Fruit fly (Drosophila melanogaster): Measurements from ENCODE around the gene CG17026.

The CG17026 gene

dm6 chr3L:15977565-15977964, 2.4 kb downstream of the CG17026 start (continued):
- peak; percentile 73 for TF ChIP-seq CG11695 (GFP tag; IDR thresholded peaks at IDR 0.05)
- TF ChIP-seq Ets65A (GFP tag) = peak; percentile 16
- TF ChIP-seq bigmax (GFP tag; optimal IDR thresholded peaks at IDR 0.05) = no peak
- TF ChIP-seq bab2 (GFP tag; optimal IDR thresholded peaks at IDR 0.05) = peak; percentile 31
- TF ChIP-seq fd96Cb (tag; optimal IDR thresholded peaks at IDR 0.05) = peak; percentile 46
- peak; percentile 37 for TF ChIP-seq CG13424 (tag; optimal IDR thresholded peaks at IDR 0.05)
- peak; percentile 71 for TF ChIP-seq CG17359 (tag; optimal IDR thresholded peaks at IDR 0.05)
- 0 out of 3 replicates have a peak, but pooled peaks have one; percentile 5 for TF ChIP-seq C15 (GFP tag; IDR thresholded peaks at IDR 0.05)
- peak; percentile 4 for TF ChIP-seq gcm (GFP tag; optimal IDR thresholded peaks at IDR 0.05)
- TF ChIP-seq tio (GFP tag; optimal IDR thresholded peaks at IDR 0.05) = no peak
- peak in 1 of 2 experiments; percentile 36 for TF ChIP-seq bsh (GFP tag; optimal IDR thresholded peaks at IDR 0.05)
- no peak for TF ChIP-seq peb (GFP tag; IDR thresholded peaks at IDR 0.05)
- no peak for TF ChIP-seq CG12659 (GFP tag; optimal IDR thresholded peaks at IDR 0.05)
- peak; percentile 37 for TF ChIP-seq CG12391 (tag; optimal IDR thresholded peaks at IDR 0.05)
- no peak for TF ChIP-seq CHES-1-like (GFP tag; optimal IDR thresholded peaks at IDR 0.05)
- no peak for TF ChIP-seq vfl (GFP tag; optimal IDR thresholded peaks at IDR 0.05)
- TF ChIP-seq Taf1 (GFP tag; IDR thresholded peaks at IDR 0.05) = 0 out of 2 replicates have a peak, but pooled peaks have one; percentile 31
- peak; percentile 65 for TF ChIP-seq CG6272 (GFP tag; IDR thresholded peaks at IDR 0.05)
- TF ChIP-seq CG6689 (GFP tag; IDR thresholded peaks at IDR 0.05) = peak; percentile 65
- TF ChIP-seq CG17568 (GFP tag; optimal IDR thresholded peaks at IDR 0.05) = no peak
- peak; percentile 76 for TF ChIP-seq dysf (GFP tag; IDR thresholded peaks at IDR 0.05)
- TF ChIP-seq onecut (GFP tag; IDR thresholded peaks at IDR 0.05) = 0 out of 2 replicates have a peak, but pooled peaks have one; percentile 8
- peak; percentile 30 for TF ChIP-seq tin (GFP tag; optimal IDR thresholded peaks at IDR 0.05)
- peak; percentile 20 for TF ChIP-seq CG6813 (GFP tag; optimal IDR thresholded peaks at IDR 0.05)
- peak; percentile 54; the same call in 3 of the 4 replicates for TF ChIP-seq Gug (GFP tag; IDR thresholded peaks at IDR 0.05)
- TF ChIP-seq CG1024 (GFP tag; IDR thresholded peaks at IDR 0.05) = no peak
- no peak for TF ChIP-seq eve (GFP tag; optimal IDR thresholded peaks at IDR 0.05)
- peak; percentile 61 for TF ChIP-seq GATAe (GFP tag; conservative IDR thresholded peaks at IDR 0.05)
- TF ChIP-seq gsb (GFP tag; IDR thresholded peaks at IDR 0.05) = peak; percentile 71
- peak; percentile 51 for TF ChIP-seq Abd-B (GFP tag; optimal IDR thresholded peaks at IDR 0.05)
- TF ChIP-seq BEAF-32 (GFP tag; optimal IDR thresholded peaks at IDR 0.05) = no peak
- TF ChIP-seq CG8359 (GFP tag; optimal IDR thresholded peaks at IDR 0.05; ENCODE audit: borderline replicate concordance) = no peak
- peak; percentile 55 for TF ChIP-seq caup (GFP tag; optimal IDR thresholded peaks at IDR 0.05; ENCODE audit: severe bottlenecking)
- TF ChIP-seq sisA (GFP tag; IDR thresholded peaks at IDR 0.05) = peak; percentile 42
- peak; percentile 53 for TF ChIP-seq PHDP (tag; optimal IDR thresholded peaks at IDR 0.05)
- peak; percentile 52; the same call in 1 of the 2 replicates for TF ChIP-seq klu (GFP tag; IDR thresholded peaks at IDR 0.05)
- TF ChIP-seq lmd (GFP tag; IDR thresholded peaks at IDR 0.05) = peak; percentile 77
- peak; percentile 79 for TF ChIP-seq Rfx (GFP tag; IDR thresholded peaks at IDR 0.05)
- TF ChIP-seq Drgx (GFP tag; IDR thresholded peaks at IDR 0.05) = peak; percentile 55
- TF ChIP-seq CG2678 (tag; optimal IDR thresholded peaks at IDR 0.05) = peak; percentile 73
- peak; percentile 8 for TF ChIP-seq NK7.1 (GFP tag; optimal IDR thresholded peaks at IDR 0.05)
- TF ChIP-seq odd (GFP tag; optimal IDR thresholded peaks at IDR 0.05) = no peak
- no peak for TF ChIP-seq TFAM (GFP tag; optimal IDR thresholded peaks at IDR 0.05)
- TF ChIP-seq CG32767 (GFP tag; IDR thresholded peaks at IDR 0.05) = peak; percentile 18; the same call in 1 of the 2 replicates
- peak; percentile 39 for TF ChIP-seq unpg (GFP tag; optimal IDR thresholded peaks at IDR 0.05)
- TF ChIP-seq ttk (GFP tag; IDR thresholded peaks at IDR 0.05) = peak; percentile 59
- peak; percentile 55; the same call in 1 of the 2 replicates for TF ChIP-seq CG11247 (GFP tag; IDR thresholded peaks at IDR 0.05)
- peak; percentile 52 for TF ChIP-seq cwo (GFP tag; optimal IDR thresholded peaks at IDR 0.05)
- TF ChIP-seq Fer3 (tag; optimal IDR thresholded peaks at IDR 0.05) = peak; percentile 69
- peak; percentile 55 for TF ChIP-seq CG17829 (tag; optimal IDR thresholded peaks at IDR 0.05)

All from whole organism, embryonic.